Fruit fly (Drosophila melanogaster): ENCODE measurements around the gene CG44532.
A peak's percentile ranks its signal among the peaks of the same experiment; 100 is the strongest.

Gene CG44532

DNA sequence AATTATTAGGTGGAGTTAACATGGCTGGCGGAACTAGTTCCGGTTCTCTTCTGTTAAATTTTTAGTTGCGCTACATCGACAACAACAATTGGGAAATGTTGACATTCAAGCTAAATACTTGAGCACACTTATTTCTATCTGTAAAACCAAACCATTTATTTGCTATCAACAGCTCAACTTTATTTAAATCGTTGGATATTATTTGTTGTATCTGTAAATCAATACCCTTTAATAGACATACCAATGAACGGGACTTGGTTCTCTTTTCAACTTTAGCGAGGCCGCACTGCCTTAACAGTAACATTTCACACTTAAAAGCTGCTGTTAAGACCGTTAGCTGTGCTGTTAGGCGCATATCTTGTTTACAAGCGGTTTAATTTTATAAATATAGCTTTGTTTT is 31.7 kb downstream of the CG44532 start, which contains the start of gene CG12106 (continued):
- TF ChIP-seq CG18476 (GFP tag; optimal IDR thresholded peaks at IDR 0.05) (peak; percentile 23), CG34224 (GFP tag; IDR thresholded peaks at IDR 0.05; ENCODE audit: partially characterized antibody) (no peak), Taf1 (GFP tag; IDR thresholded peaks at IDR 0.05) (no peak), dm (GFP tag; optimal IDR thresholded peaks at IDR 0.05) (no peak), ranshi (GFP tag; IDR thresholded peaks at IDR 0.05) (no peak; the same call in 1 of the 2 replicates), fd102C (GFP tag; optimal IDR thresholded peaks at IDR 0.05) (no peak), ash1 (GFP tag; optimal IDR thresholded peaks at IDR 0.05) (no peak), CG32772 (GFP tag; IDR thresholded peaks at IDR 0.05) (no peak), knrl (GFP tag; IDR thresholded peaks at IDR 0.05; ENCODE audit: partially characterized antibody) (no peak), CG14050 (GFP tag; IDR thresholded peaks at IDR 0.05) (peak; percentile 32; the same call in 1 of the 3 replicates), eyg (GFP tag; optimal IDR thresholded peaks at IDR 0.05) (no peak), Stat92E (GFP tag; optimal IDR thresholded peaks at IDR 0.05) (no peak), so (GFP tag; IDR thresholded peaks at IDR 0.05) (no peak), gt (GFP tag; IDR thresholded peaks at IDR 0.05) (no peak), CG12659 (GFP tag; optimal IDR thresholded peaks at IDR 0.05) (peak; percentile 48), dmrt11E (tag; optimal IDR thresholded peaks at IDR 0.05) (peak; percentile 9), CG11398 (GFP tag; optimal IDR thresholded peaks at IDR 0.05) (no peak), CG2889 (GFP tag; IDR thresholded peaks at IDR 0.05) (no peak), pnt (GFP tag; optimal IDR thresholded peaks at IDR 0.05) (no peak), CG8359 (GFP tag; optimal IDR thresholded peaks at IDR 0.05; ENCODE audit: borderline replicate concordance) (no peak), Tbp (GFP tag; optimal IDR thresholded peaks at IDR 0.05) (no peak), CG13775 (GFP tag; optimal IDR thresholded peaks at IDR 0.05) (no peak), H15 (GFP tag; IDR thresholded peaks at IDR 0.05) (no peak), CG17328 (GFP tag; IDR thresholded peaks at IDR 0.05) (no peak), CG10462 (GFP tag; optimal IDR thresholded peaks at IDR 0.05) (no peak), sisA (GFP tag; IDR thresholded peaks at IDR 0.05) (no peak), Abd-B (GFP tag; optimal IDR thresholded peaks at IDR 0.05) (peak; percentile 23), CG18011 (GFP tag; optimal IDR thresholded peaks at IDR 0.05) (no peak), gsb (GFP tag; IDR thresholded peaks at IDR 0.05) (0 out of 2 replicates have a peak, but pooled peaks have one; percentile 20), stc (GFP tag; IDR thresholded peaks at IDR 0.05) (no peak), CG3163 (GFP tag; optimal IDR thresholded peaks at IDR 0.05) (no peak), jigr1 (GFP tag; IDR thresholded peaks at IDR 0.05) (no peak), CG11456 (GFP tag; IDR thresholded peaks at IDR 0.05) (no peak), CG7745 (tag; optimal IDR thresholded peaks at IDR 0.05) (no peak), kah (GFP tag; optimal IDR thresholded peaks at IDR 0.05) (no peak), CG9727 (GFP tag; optimal IDR thresholded peaks at IDR 0.05) (peak; percentile 3), Bdp1 (GFP tag; optimal IDR thresholded peaks at IDR 0.05) (no peak), Bgb (GFP tag; IDR thresholded peaks at IDR 0.05; ENCODE audit: partially characterized antibody) (no peak), tna (GFP tag; IDR thresholded peaks at IDR 0.05; ENCODE audit: partially characterized antibody) (no peak), bab2 (GFP tag; optimal IDR thresholded peaks at IDR 0.05) (peak; percentile 25), CG12219 (GFP tag; optimal IDR thresholded peaks at IDR 0.05) (peak; percentile 1), CG16815 (GFP tag; optimal IDR thresholded peaks at IDR 0.05) (no peak), CG6254 (GFP tag; optimal IDR thresholded peaks at IDR 0.05) (peak; percentile 31), CG15011 (GFP tag; optimal IDR thresholded peaks at IDR 0.05) (no peak), cwo (GFP tag; optimal IDR thresholded peaks at IDR 0.05) (peak; percentile 8), CG14441 (GFP tag; IDR thresholded peaks at IDR 0.05) (no peak; the same call in 1 of the 2 replicates), CG4730 (GFP tag; IDR thresholded peaks at IDR 0.05) (no peak), CG3995 (GFP tag; optimal IDR thresholded peaks at IDR 0.05) (peak; percentile 0), zfh2 (GFP tag; optimal IDR thresholded peaks at IDR 0.05) (peak; percentile 56), CG10209 (GFP tag; optimal IDR thresholded peaks at IDR 0.05) (peak; percentile 12), croc (GFP tag; conservative IDR thresholded peaks at IDR 0.05) (no peak; the same call in 2 of the 3 replicates)
